Fruit fly (Drosophila melanogaster): ENCODE measurements around the gene CG17261.

- no peak for TF ChIP-seq hb (GFP tag; IDR thresholded peaks at IDR 0.05; ENCODE audit: partially characterized antibody)
- no peak for TF ChIP-seq Poxn (GFP tag; IDR thresholded peaks at IDR 0.05)
- TF ChIP-seq CG14050 (GFP tag; IDR thresholded peaks at IDR 0.05) = no peak
- no peak for TF ChIP-seq CG12104 (GFP tag; optimal IDR thresholded peaks at IDR 0.05)
- TF ChIP-seq nom (GFP tag; optimal IDR thresholded peaks at IDR 0.05) = no peak
Observed at dm6 chr2L:3012780-3013179, 29.6 kb upstream of the CG17261 start.
